Fruit fly (Drosophila melanogaster) whole organism, prepupa: Measurements from ENCODE around the gene CG4815.

Experiments
- CG31627 ChIP-seq: fragments of 200-800 bp; sonication (Bioruptor generic); optimal IDR thresholded peaks from 3 replicates; lab custom pipeline; 2016; ENCODE audit warnings: missing biosample characterization, missing genetic modification characterization
- CG6792 ChIP-seq: fragments of 200-800 bp; sonication (Bioruptor generic); optimal IDR thresholded peaks from 3 replicates; lab custom pipeline; 2016; ENCODE audit warnings: missing biosample characterization, missing genetic modification characterization
- Eip93F ChIP-seq: fragments of 200-800 bp; sonication (Bioruptor generic); optimal IDR thresholded peaks from 2 replicates; lab custom pipeline; 2016; ENCODE audit warnings: missing biosample characterization, mild to moderate bottlenecking, missing genetic modification characterization
- Gug ChIP-seq: fragments of 200-800 bp; sonication (Bioruptor generic); IDR thresholded peaks from 2 replicates; pipeline ENCODE4 v1.3.6; 2022; ENCODE audit warnings: missing biosample characterization, missing genetic modification characterization
- Hr4 ChIP-seq: fragments of 200-800 bp; sonication (Bioruptor generic); optimal IDR thresholded peaks from 3 replicates; lab custom pipeline; 2016; ENCODE audit warnings: missing biosample characterization, missing genetic modification characterization
- OdsH ChIP-seq: fragments of 200-800 bp; sonication (Bioruptor generic); optimal IDR thresholded peaks from 3 replicates; lab custom pipeline; 2016; ENCODE audit warnings: missing biosample characterization, missing genetic modification characterization
- Smox ChIP-seq: fragments of 200-800 bp; sonication (Bioruptor generic); optimal IDR thresholded peaks from 3 replicates; lab custom pipeline; 2016; ENCODE audit warnings: missing biosample characterization, missing genetic modification characterization
- Sox14 ChIP-seq: fragments of 200-800 bp; sonication (Bioruptor generic); optimal IDR thresholded peaks from 3 replicates; lab custom pipeline; 2016; ENCODE audit warnings: missing biosample characterization, missing genetic modification characterization
- Sox15 ChIP-seq: fragments of 200-800 bp; sonication (Bioruptor generic); optimal IDR thresholded peaks from 3 replicates; lab custom pipeline; 2016; ENCODE audit warnings: missing biosample characterization, missing genetic modification characterization
- esn ChIP-seq: fragments of 200-800 bp; sonication (Bioruptor generic); optimal IDR thresholded peaks from 2 replicates; lab custom pipeline; 2016; ENCODE audit warnings: missing biosample characterization, mild to moderate bottlenecking, missing genetic modification characterization, moderate library complexity

- TF ChIP-seq CG31627 (GFP tag; lab: Kevin White, UChicago) (peak; percentile 28), Sox14 (GFP tag; lab: Kevin White, UChicago) (peak; percentile 14), CG6792 (GFP tag; lab: Kevin White, UChicago) (peak; percentile 18), Sox15 (GFP tag; lab: Kevin White, UChicago) (peak; percentile 22), Hr4 (peak; percentile 38), esn (GFP tag; lab: Kevin White, UChicago) (peak; percentile 12), OdsH (GFP tag; lab: Kevin White, UChicago) (peak; percentile 38), Eip93F (GFP tag; lab: Kevin White, UChicago) (no peak), Gug (peak; percentile 42; the same call in 1 of the 2 replicates), Smox (GFP tag; lab: Kevin White, UChicago) (peak; percentile 25)
Observed at dm6 chr3R:28025239-28025900, 34.8 kb upstream of the CG4815 start.
